Fruit fly (Drosophila melanogaster) whole organism, adult: ENCODE measurements around the gene CG16779.

Experiments
- CG11617 ChIP-seq: fragments of 200-800 bp; sonication (Bioruptor generic); optimal IDR thresholded peaks from 2 replicates; lab custom pipeline; 2017; ENCODE audit warnings: mild to moderate bottlenecking, missing biosample characterization, missing genetic modification reagents, missing genetic modification characterization
- CG12768 ChIP-seq: fragments of 200-800 bp; sonication (Bioruptor generic); optimal IDR thresholded peaks from 2 replicates; lab custom pipeline; 2017; ENCODE audit warnings: missing biosample characterization, missing genetic modification characterization, mild to moderate bottlenecking, moderate library complexity, missing genetic modification reagents
- CG14711 ChIP-seq: fragments of 200-800 bp; sonication (Bioruptor generic); optimal IDR thresholded peaks from 2 replicates; lab custom pipeline; 2018; ENCODE audit warnings: missing biosample characterization, mild to moderate bottlenecking, missing genetic modification characterization, moderate library complexity
- CG1620 ChIP-seq: fragments of 200-800 bp; sonication (Bioruptor generic); optimal IDR thresholded peaks from 2 replicates; lab custom pipeline; 2016; ENCODE audit warnings: missing biosample characterization, missing genetic modification characterization
- CG33017 ChIP-seq: fragments of 200-800 bp; sonication (Bioruptor generic); optimal IDR thresholded peaks from 2 replicates; lab custom pipeline; 2018; ENCODE audit warnings: missing biosample characterization, mild to moderate bottlenecking, missing genetic modification characterization, moderate library complexity
- CG5204 ChIP-seq: fragments of 200-800 bp; sonication (Bioruptor generic); optimal IDR thresholded peaks from 2 replicates; lab custom pipeline; 2016; ENCODE audit warnings: missing biosample characterization, missing genetic modification characterization
- CG7045 ChIP-seq: fragments of 200-800 bp; sonication (Bioruptor generic); optimal IDR thresholded peaks from 2 replicates; lab custom pipeline; 2017; ENCODE audit warnings: missing biosample characterization, mild to moderate bottlenecking, missing genetic modification characterization
- CG7101 ChIP-seq: fragments of 200-800 bp; sonication (Bioruptor generic); optimal IDR thresholded peaks from 2 replicates; lab custom pipeline; 2018; ENCODE audit warnings: missing biosample characterization, mild to moderate bottlenecking, missing genetic modification characterization, moderate library complexity
- Clk ChIP-seq: fragments of 200-800 bp; sonication (Bioruptor generic); optimal IDR thresholded peaks from 2 replicates; lab custom pipeline; 2017; ENCODE audit warnings: missing biosample characterization, missing genetic modification characterization
- Crg-1 ChIP-seq: fragments of 200-800 bp; sonication (Bioruptor generic); optimal IDR thresholded peaks from 2 replicates; lab custom pipeline; 2016; ENCODE audit warnings: missing biosample characterization, missing genetic modification characterization
- Hr96 ChIP-seq: fragments of 200-800 bp; sonication (Bioruptor generic); optimal IDR thresholded peaks from 2 replicates; lab custom pipeline; 2016; ENCODE audit warnings: missing biosample characterization, missing genetic modification characterization
- Mnt ChIP-seq: fragments of 200-800 bp; sonication (Bioruptor generic); optimal IDR thresholded peaks from 2 replicates; lab custom pipeline; 2016; ENCODE audit warnings: missing biosample characterization, mild to moderate bottlenecking, missing genetic modification characterization
- bab1 ChIP-seq: fragments of 200-800 bp; sonication (Bioruptor generic); optimal IDR thresholded peaks from 3 replicates; lab custom pipeline; 2019; ENCODE audit warnings: missing biosample characterization, mild to moderate bottlenecking, missing genetic modification characterization, moderate library complexity
- cic ChIP-seq: fragments of 200-800 bp; sonication (Bioruptor generic); optimal IDR thresholded peaks from 2 replicates; lab custom pipeline; 2017; ENCODE audit warnings: missing biosample characterization, mild to moderate bottlenecking, missing genetic modification characterization, moderate library complexity
- cnc ChIP-seq, 2 experiments: fragments of >200 bp; optimal IDR thresholded peaks; 2 replicates each; lab custom pipeline; 2017
- kay ChIP-seq: fragments of 200-800 bp; sonication (Bioruptor generic); peaks from one replicate; lab custom pipeline; 2016; ENCODE audit warnings: missing biosample characterization, missing genetic modification characterization, borderline replicate concordance
- ovo ChIP-seq: fragments of 200-800 bp; sonication (Bioruptor generic); optimal IDR thresholded peaks from 2 replicates; lab custom pipeline; 2016; ENCODE audit warnings: missing biosample characterization, missing genetic modification characterization
- pad ChIP-seq: fragments of 200-800 bp; sonication (Bioruptor generic); optimal IDR thresholded peaks from 3 replicates; lab custom pipeline; 2017; ENCODE audit warnings: missing biosample characterization, missing genetic modification characterization, mild to moderate bottlenecking, moderate library complexity, missing genetic modification reagents
- tj ChIP-seq: fragments of 200-800 bp; sonication (Bioruptor generic); optimal IDR thresholded peaks from 3 replicates; lab custom pipeline; 2017; ENCODE audit warnings: missing biosample characterization, mild to moderate bottlenecking, missing genetic modification characterization, moderate library complexity
- toe ChIP-seq: fragments of 200-800 bp; sonication (Bioruptor generic); optimal IDR thresholded peaks from 2 replicates; lab custom pipeline; 2016; ENCODE audit warnings: missing biosample characterization, missing genetic modification characterization

Gene CG16779

dm6 chr3R:9433270-9433669, 60.2 kb downstream of the CG16779 start:
- TF ChIP-seq kay (GFP tag; lab: Kevin White, UChicago) = no peak
- TF ChIP-seq CG12768 (GFP tag; lab: Kevin White, UChicago) = peak; percentile 72

DNA sequence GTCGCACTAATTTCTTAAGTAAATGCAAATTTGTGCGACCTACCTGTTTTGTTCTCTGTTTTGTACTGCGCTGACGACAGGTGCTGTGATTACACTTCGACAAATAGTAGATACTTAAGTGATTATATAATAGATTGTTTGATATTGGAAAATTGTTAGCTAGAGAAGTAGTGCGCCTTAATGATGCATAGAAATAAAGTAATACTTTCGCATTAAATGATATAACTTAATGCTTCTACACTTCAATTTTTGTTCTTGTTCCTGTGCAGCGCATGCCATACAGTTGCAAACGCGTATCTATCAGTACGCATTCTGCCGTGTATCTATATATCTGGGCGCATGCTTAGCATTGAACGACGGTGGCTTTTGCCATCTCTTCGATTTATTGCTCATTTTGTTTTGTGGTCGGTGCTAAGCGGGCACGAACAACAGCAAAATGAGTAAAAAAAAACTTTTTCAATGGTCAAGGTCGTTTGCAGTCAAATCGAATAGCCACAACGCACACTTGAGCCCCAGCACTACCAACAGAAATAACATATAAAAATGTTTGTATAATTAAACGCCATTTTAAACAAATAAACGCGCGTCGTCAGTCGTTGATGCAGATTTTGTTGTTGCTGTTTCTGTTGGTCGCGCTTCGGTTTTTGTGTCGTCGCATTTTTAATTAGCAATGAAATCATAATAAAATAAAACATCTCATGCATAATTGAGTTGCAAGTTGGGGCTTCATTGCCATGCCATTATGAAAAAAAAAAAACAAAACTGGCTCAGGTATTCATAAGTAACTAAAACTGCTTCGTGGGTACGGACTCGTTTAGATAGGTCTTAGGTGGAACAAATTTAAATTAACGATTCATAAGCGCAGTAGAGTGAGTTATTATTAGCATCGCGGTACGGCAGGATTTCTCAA, 62.9 kb downstream of the CG16779 start:
- TF ChIP-seq CG7045 (GFP tag; lab: Kevin White, UChicago) (peak; percentile 69), kay (GFP tag; lab: Kevin White, UChicago) (peak; percentile 75), CG7101 (tag; lab: Kevin White, UChicago) (peak; percentile 32), cic (GFP tag; lab: Kevin White, UChicago) (peak; percentile 16), CG14711 (tag; lab: Kevin White, UChicago) (peak; percentile 14), CG33017 (tag; lab: Kevin White, UChicago) (peak; percentile 45), cnc (optimal IDR thresholded peaks at IDR 0.05; lab: Kevin White, UChicago) (no peak), Crg-1 (GFP tag; lab: Kevin White, UChicago) (no peak), pad (GFP tag; lab: Kevin White, UChicago) (no peak), CG1620 (GFP tag; lab: Kevin White, UChicago) (no peak), tj (no peak), Mnt (GFP tag; lab: Kevin White, UChicago) (peak; percentile 5)

- TF ChIP-seq CG5204 (GFP tag; lab: Kevin White, UChicago) (no peak), Crg-1 (GFP tag; lab: Kevin White, UChicago) (no peak), CG33017 (tag; lab: Kevin White, UChicago) (peak; percentile 85), CG1620 (GFP tag; lab: Kevin White, UChicago) (no peak), CG7045 (GFP tag; lab: Kevin White, UChicago) (peak; percentile 82), CG7101 (tag; lab: Kevin White, UChicago) (peak; percentile 85), tj (peak; percentile 27), Mnt (GFP tag; lab: Kevin White, UChicago) (peak; percentile 69), toe (GFP tag; lab: Kevin White, UChicago) (no peak), CG12768 (GFP tag; lab: Kevin White, UChicago) (peak; percentile 80), kay (GFP tag; lab: Kevin White, UChicago) (peak; percentile 98), Clk (GFP tag; lab: Kevin White, UChicago) (peak; percentile 82), CG11617 (GFP tag; lab: Kevin White, UChicago) (peak; percentile 43), pad (GFP tag; lab: Kevin White, UChicago) (peak; percentile 48), cnc (optimal IDR thresholded peaks at IDR 0.05; lab: Kevin White, UChicago) (no peak), cic (GFP tag; lab: Kevin White, UChicago) (peak; percentile 92), Hr96 (GFP tag; lab: Kevin White, UChicago) (peak; percentile 78), ovo (no peak), bab1 (no peak), CG14711 (tag; lab: Kevin White, UChicago) (peak; percentile 62)
These were observed 64.5 kb downstream of the CG16779 start for dm6 chr3R:9428988-9429387.

- TF ChIP-seq CG33017 (tag; lab: Kevin White, UChicago) = peak; percentile 63
- peak; percentile 65 for TF ChIP-seq CG7045 (GFP tag; lab: Kevin White, UChicago)
- no peak for TF ChIP-seq Crg-1 (GFP tag; lab: Kevin White, UChicago)
- TF ChIP-seq ovo = peak; percentile 65
- TF ChIP-seq CG5204 (GFP tag; lab: Kevin White, UChicago) = no peak
- TF ChIP-seq CG12768 (GFP tag; lab: Kevin White, UChicago) = peak; percentile 92
- TF ChIP-seq pad (GFP tag; lab: Kevin White, UChicago) = peak; percentile 20
- no peak for TF ChIP-seq cnc (optimal IDR thresholded peaks at IDR 0.05; lab: Kevin White, UChicago)
- TF ChIP-seq tj = peak; percentile 74
- TF ChIP-seq Hr96 (GFP tag; lab: Kevin White, UChicago) = peak; percentile 73
- peak; percentile 65 for TF ChIP-seq CG7101 (tag; lab: Kevin White, UChicago)
- no peak for TF ChIP-seq toe (GFP tag; lab: Kevin White, UChicago)
- peak; percentile 46 for TF ChIP-seq Clk (GFP tag; lab: Kevin White, UChicago)
- TF ChIP-seq CG11617 (GFP tag; lab: Kevin White, UChicago) = peak; percentile 43
- no peak for TF ChIP-seq CG1620 (GFP tag; lab: Kevin White, UChicago)
- TF ChIP-seq kay (GFP tag; lab: Kevin White, UChicago) = no peak
- TF ChIP-seq Mnt (GFP tag; lab: Kevin White, UChicago) = peak; percentile 75
- TF ChIP-seq cic (GFP tag; lab: Kevin White, UChicago) = peak; percentile 90
- peak; percentile 34 for TF ChIP-seq bab1
- TF ChIP-seq CG14711 (tag; lab: Kevin White, UChicago) = peak; percentile 26
These were observed 65.2 kb downstream of the CG16779 start for dm6 chr3R:9428189-9428699.

DNA sequence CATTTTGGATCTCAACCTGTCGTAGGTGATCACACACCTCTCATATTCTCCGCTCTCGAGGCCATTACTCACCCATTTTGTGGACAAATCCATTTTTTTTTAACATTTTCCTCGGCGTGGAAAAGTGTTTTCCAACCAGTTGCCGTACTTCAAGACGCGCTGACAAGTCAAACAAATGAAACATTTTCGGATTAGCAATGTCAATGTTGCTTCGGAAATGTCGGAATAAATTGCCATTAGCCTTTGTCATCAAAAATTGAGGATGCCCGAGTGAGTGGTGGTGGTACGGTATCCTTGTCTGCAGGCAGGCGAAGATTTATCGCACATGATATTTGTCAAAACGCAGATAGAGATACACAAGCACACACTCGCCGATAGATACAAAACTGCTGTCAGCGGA, 66.1 kb downstream of the CG16779 start:
- TF ChIP-seq Clk (GFP tag; lab: Kevin White, UChicago) (no peak), CG33017 (tag; lab: Kevin White, UChicago) (no peak), CG1620 (GFP tag; lab: Kevin White, UChicago) (no peak), CG12768 (GFP tag; lab: Kevin White, UChicago) (no peak), Mnt (GFP tag; lab: Kevin White, UChicago) (no peak), cnc (optimal IDR thresholded peaks at IDR 0.05; lab: Kevin White, UChicago) (no peak), cic (GFP tag; lab: Kevin White, UChicago) (no peak), toe (GFP tag; lab: Kevin White, UChicago) (no peak), tj (no peak), Hr96 (GFP tag; lab: Kevin White, UChicago) (no peak), CG11617 (GFP tag; lab: Kevin White, UChicago) (no peak), CG5204 (GFP tag; lab: Kevin White, UChicago) (no peak), pad (GFP tag; lab: Kevin White, UChicago) (no peak), CG14711 (tag; lab: Kevin White, UChicago) (no peak), kay (GFP tag; lab: Kevin White, UChicago) (no peak), CG7101 (tag; lab: Kevin White, UChicago) (no peak), ovo (no peak), CG7045 (GFP tag; lab: Kevin White, UChicago) (no peak), bab1 (no peak), Crg-1 (GFP tag; lab: Kevin White, UChicago) (no peak)
